Worm (Caenorhabditis elegans) whole organism, L4/young adult: ENCODE results near the gene acs-15.

ENCODE experiments used
- W03F9.2 ChIP-seq: fragments of 150-350 bp; optimal IDR thresholded peaks from 2 replicates; lab custom pipeline; 2014; ENCODE audit warnings: missing biosample characterization, missing genetic modification characterization
- dao-5 ChIP-seq: sonication (generic microtip); optimal IDR thresholded peaks from 2 replicates; lab custom pipeline; 2016; ENCODE audit warnings: missing genotype, missing genetic modification characterization, moderate library complexity, missing compliant biosample characterization

- TF ChIP-seq dao-5 (no peak), W03F9.2 (no peak)
Observed at ce11 chrII:979135-979534, 46.3 kb downstream of the acs-15 start, which contains the start of the genes fbxc-17 and fbxc-15.
